Worm (Caenorhabditis elegans) whole organism, young adult: ENCODE data around the gene tsp-9.

Experiments
- C06A6.2 ChIP-seq: fragments of 200-800 bp; sonication (Bioruptor generic); conservative IDR thresholded peaks from 2 replicates; pipeline ENCODE4 v1.3.6; 2022; ENCODE audit warnings: missing genetic modification characterization, missing compliant biosample characterization
- K12H6.12 ChIP-seq: fragments of 200-800 bp; sonication (Bioruptor generic); optimal IDR thresholded peaks from 2 replicates; lab custom pipeline; 2018; ENCODE audit warnings: mild to moderate bottlenecking, missing genetic modification characterization, missing compliant biosample characterization
- aptf-2 ChIP-seq: fragments of 200-800 bp; sonication (Bioruptor generic); conservative IDR thresholded peaks from 2 replicates; pipeline ENCODE4 v1.3.6; 2022; ENCODE audit warnings: missing genetic modification reagents, missing genetic modification characterization, missing compliant biosample characterization
- dox-1 ChIP-seq: fragments of 200-800 bp; sonication (Bioruptor generic); IDR thresholded peaks from 2 replicates; pipeline ENCODE4 v1.3.6; 2022; ENCODE audit warnings: missing genetic modification reagents, missing genetic modification characterization, missing compliant biosample characterization
- efl-1 ChIP-seq: fragments of 150-350 bp; optimal IDR thresholded peaks from 2 replicates; lab custom pipeline; 2014; ENCODE audit warnings: missing biosample characterization, missing genetic modification reagents, missing genetic modification characterization
- let-526 ChIP-seq: fragments of 200-800 bp; sonication (Bioruptor generic); IDR thresholded peaks from 2 replicates; pipeline ENCODE4 v1.3.6; 2022; ENCODE audit warnings: missing genetic modification reagents, missing genetic modification characterization, missing compliant biosample characterization
- lin-40 ChIP-seq: sonication (generic microtip); optimal IDR thresholded peaks from 2 replicates; lab custom pipeline; 2016; ENCODE audit warnings: missing genetic modification characterization, mild to moderate bottlenecking, missing compliant biosample characterization, missing genotype, missing genetic modification reagents
- unc-130 ChIP-seq: sonication (generic microtip); optimal IDR thresholded peaks from 2 replicates; lab custom pipeline; 2016; ENCODE audit warnings: missing genetic modification reagents, missing genetic modification characterization, missing compliant biosample characterization
- ztf-26 ChIP-seq: sonication (generic microtip); optimal IDR thresholded peaks from 2 replicates; lab custom pipeline; 2017; ENCODE audit warnings: missing genetic modification characterization, missing compliant biosample characterization

DNA sequence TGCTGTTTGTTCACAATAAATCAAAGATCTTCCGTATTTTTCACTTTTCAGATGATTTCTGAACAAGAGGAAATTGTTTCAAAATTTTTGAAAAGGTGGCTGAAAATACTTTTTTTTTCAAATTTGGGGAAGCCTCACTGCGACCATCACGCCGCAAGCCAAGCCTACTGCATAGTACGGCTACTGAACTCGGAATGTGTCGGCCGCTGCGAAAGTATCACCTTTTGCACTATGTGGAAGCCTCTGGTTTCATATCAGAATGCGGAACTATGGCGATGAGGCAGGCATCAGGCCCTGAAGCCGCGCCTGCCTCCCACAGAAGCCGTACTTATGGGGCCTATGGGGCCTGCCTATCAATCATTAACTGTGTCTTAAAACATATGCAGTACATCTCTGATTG, 11.9 kb downstream of the tsp-9 start:
- TF ChIP-seq unc-130 (no peak), dox-1 (GFP tag; lab: Robert Waterston, UW) (no peak), efl-1 (no peak), lin-40 (tag; lab: Kevin White, UChicago) (no peak), ztf-26 (tag; lab: Kevin White, UChicago) (no peak), C06A6.2 (GFP tag; lab: Robert Waterston, UW) (no peak), aptf-2 (GFP tag; lab: Robert Waterston, UW) (no peak), K12H6.12 (tag; lab: Kevin White, UChicago) (no peak), let-526 (GFP tag; lab: Robert Waterston, UW) (no peak)
